Worm (Caenorhabditis elegans): ENCODE data around the gene ceh-58.
A peak's percentile ranks its signal among the peaks of the same experiment; 100 is the strongest.

Gene ceh-58

DNA sequence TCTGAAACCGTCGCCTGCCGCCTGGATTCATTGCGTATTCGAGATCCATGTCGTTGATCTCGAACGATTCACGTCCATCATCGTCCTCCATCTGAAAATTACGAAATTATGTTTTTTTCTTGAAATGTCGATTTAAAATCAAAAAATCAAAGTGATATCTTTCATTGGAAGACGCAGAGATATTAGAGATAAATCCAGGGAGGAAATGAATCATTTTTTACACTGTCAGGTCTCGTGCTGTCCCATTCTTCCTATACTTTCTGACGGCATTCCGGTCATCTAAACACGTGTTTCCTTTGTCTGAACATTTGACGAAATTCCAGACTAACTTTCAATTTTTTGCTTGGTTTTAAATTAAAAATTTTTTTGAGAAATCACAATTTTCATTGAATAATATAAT lies 19.5 kb downstream of the ceh-58 start, which contains the start of gene stip-1:
Gene stip-1 (minus strand): TSS at position 98 of the 400 bp plus-strand sequence.
- TF ChIP-seq gmeb-1 (tag; optimal IDR thresholded peaks at IDR 0.05) = no peak
- peak; percentile 24 for TF ChIP-seq mab-5 (tag; optimal IDR thresholded peaks at IDR 0.05)
- no peak for TF ChIP-seq lin-13 (GFP tag; optimal IDR thresholded peaks at IDR 0.05)

DNA sequence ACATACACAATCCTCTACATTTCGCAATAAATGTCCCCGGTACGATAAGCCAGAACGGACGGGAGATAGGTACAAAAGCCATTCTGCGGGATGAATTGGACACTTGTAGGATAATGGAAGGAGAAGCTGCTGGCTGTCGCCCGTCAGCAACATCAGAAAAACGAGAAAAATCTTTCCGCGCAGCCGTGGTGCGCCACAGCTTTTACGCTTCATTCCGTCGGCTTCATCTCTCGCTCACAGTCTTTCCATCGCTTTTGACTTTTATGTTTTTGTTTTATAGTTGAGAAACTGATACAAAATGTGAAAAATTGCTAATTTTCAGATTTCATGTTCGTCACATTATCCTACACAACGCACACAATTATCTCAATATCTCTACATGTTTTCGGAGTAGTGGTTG lies 23.3 kb downstream of the ceh-58 start, which contains the start of gene C07E3.10:
Gene C07E3.10 (plus strand): TSS at position 301 of the 400 bp plus-strand sequence.
- TF ChIP-seq crh-2 (tag; optimal IDR thresholded peaks at IDR 0.05) (no peak), F13H6.1 (tag; optimal IDR thresholded peaks at IDR 0.05) (no peak)

DNA sequence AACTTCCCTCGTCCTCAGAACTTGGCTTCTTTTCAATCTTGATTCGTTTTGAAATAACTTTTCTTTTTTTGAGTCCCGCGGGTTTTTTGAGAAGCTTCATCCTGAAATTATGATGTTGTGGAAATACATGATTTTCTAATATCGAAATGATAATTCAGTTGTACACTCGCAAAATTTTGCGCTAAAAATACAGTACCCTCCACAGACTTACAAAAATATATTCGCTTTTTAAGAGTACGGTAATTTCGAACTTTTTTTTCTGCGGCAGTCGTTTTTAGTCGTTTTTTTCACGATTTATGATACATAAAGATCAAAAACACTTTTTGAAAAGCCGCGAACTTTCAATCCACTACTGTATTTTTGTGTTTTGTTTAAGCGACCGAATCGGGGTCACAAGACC lies 24.4 kb downstream of the ceh-58 start, which contains the start of gene pro-2:
Gene pro-2 (minus strand): TSS at position 101 of the 400 bp plus-strand sequence.
- TF ChIP-seq aly-2 (tag; optimal IDR thresholded peaks at IDR 0.05) (no peak), alr-1 (tag; optimal IDR thresholded peaks at IDR 0.05) (no peak), ama-1 (optimal IDR thresholded peaks at IDR 0.05) (no peak), elt-1 (tag; optimal IDR thresholded peaks at IDR 0.05) (no peak), lsy-2 (tag; optimal IDR thresholded peaks at IDR 0.05) (no peak)

DNA sequence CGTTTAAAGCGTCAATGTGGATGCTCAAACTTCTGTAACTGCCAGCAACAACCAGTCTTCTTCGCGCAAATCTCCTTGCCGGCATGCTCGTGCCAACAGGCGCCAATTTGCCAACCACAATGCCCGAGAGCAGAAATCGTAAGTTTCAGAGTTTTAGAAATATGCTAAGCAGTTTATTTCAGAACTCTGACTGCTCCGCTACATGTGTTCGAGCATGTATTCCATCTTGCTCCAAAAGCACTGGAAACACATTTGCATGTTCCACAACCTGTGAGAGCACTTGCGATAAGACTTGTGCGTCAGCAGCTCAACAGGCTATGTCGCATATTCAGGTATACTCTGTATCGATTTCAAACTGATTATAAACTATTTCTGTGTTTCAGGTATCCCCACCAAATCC lies 39.6 kb downstream of the ceh-58 start:
- TF ChIP-seq egl-27 (tag; optimal IDR thresholded peaks at IDR 0.05) (no peak), nhr-6 (tag; optimal IDR thresholded peaks at IDR 0.05) (no peak), elt-1 (tag; optimal IDR thresholded peaks at IDR 0.05) (no peak), lin-11 (tag; optimal IDR thresholded peaks at IDR 0.05) (no peak), nhr-21 (tag; optimal IDR thresholded peaks at IDR 0.05) (no peak), lin-39 (tag; optimal IDR thresholded peaks at IDR 0.05) (no peak), aly-2 (tag; optimal IDR thresholded peaks at IDR 0.05) (no peak), fos-1 (tag; optimal IDR thresholded peaks at IDR 0.05) (no peak), ztf-1 (GFP tag; conservative IDR thresholded peaks at IDR 0.05) (no peak), nhr-12 (tag; optimal IDR thresholded peaks at IDR 0.05) (no peak), ztf-4 (tag; optimal IDR thresholded peaks at IDR 0.05) (no peak), mdl-1 (tag; optimal IDR thresholded peaks at IDR 0.05) (no peak), snpc-4 (tag; optimal IDR thresholded peaks at IDR 0.05) (no peak), sma-3 (GFP tag; optimal IDR thresholded peaks at IDR 0.05) (no peak), F13H6.1 (tag; optimal IDR thresholded peaks at IDR 0.05) (no peak), sem-4 (tag; optimal IDR thresholded peaks at IDR 0.05) (no peak), lsy-2 (tag; optimal IDR thresholded peaks at IDR 0.05) (no peak), ama-1 (optimal IDR thresholded peaks at IDR 0.05) (no peak), mab-5 (tag; optimal IDR thresholded peaks at IDR 0.05) (no peak), ztf-11 (tag; optimal IDR thresholded peaks at IDR 0.05) (no peak)

DNA sequence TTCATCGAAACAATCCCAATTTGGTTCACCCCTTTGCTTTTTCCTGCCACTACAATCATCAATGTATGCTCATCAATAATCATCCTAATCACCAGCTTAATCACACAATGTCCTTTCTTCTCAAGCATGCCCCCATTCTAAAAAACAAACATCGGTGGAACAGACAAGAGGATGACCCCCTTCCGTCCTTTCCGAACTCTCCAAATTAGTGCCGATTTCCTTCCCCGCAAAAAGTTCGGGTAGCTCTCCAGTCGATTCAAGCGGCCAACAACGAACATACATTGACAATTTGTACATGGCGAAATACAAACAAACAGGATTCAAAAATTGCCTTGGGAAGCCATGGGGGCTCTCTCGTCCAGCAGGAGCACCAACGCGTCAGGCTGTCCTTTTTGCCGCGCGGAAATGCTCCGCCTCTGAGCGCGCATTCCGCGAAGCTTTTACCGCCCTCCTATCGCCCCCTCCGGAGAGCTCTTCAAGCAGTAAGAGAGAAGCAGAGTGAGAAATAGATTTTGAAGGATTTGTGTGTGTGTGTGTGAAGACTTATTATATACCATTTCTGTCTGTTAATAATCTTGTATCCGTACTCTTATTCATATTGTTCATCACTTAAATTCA lies 43.7 kb downstream of the ceh-58 start, which contains the start of gene appg-1:
Gene appg-1 (plus strand): TSS at position 427 of the 618 bp plus-strand sequence.
- TF ChIP-seq nhr-10 (tag; optimal IDR thresholded peaks at IDR 0.05) (no peak), aly-2 (tag; optimal IDR thresholded peaks at IDR 0.05) (no peak), fos-1 (tag; optimal IDR thresholded peaks at IDR 0.05) (no peak), peb-1 (tag; optimal IDR thresholded peaks at IDR 0.05) (no peak), mdl-1 (tag; optimal IDR thresholded peaks at IDR 0.05) (no peak)

DNA sequence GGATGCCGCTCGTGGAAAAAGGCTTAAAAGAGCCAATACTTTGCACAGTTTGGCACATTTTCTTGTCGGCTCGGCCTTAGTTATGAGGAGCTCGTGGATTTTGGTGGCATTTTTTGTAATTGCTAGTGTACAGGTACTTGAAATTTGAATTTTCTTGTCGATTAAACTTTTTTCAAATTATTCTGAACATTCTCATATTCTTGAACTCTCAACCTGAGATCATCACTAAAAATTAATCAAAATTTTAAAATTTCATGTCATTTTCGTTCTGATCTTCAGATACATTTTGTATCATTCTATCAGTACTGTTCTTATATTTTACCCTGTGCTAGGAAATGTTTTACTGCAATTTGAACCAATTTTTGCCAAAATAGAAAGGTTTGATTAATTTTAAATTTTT lies 48.0 kb downstream of the ceh-58 start, which contains the start of gene idpp-4:
Gene idpp-4 (plus strand): TSS at position 51 of the 400 bp plus-strand sequence.
- no peak for TF ChIP-seq crh-2 (tag; optimal IDR thresholded peaks at IDR 0.05)
- no peak for TF ChIP-seq nhr-6 (tag; optimal IDR thresholded peaks at IDR 0.05)
- no peak for TF ChIP-seq lin-11 (tag; optimal IDR thresholded peaks at IDR 0.05)
- TF ChIP-seq nhr-23 (tag; optimal IDR thresholded peaks at IDR 0.05) = no peak
- TF ChIP-seq nhr-129 (tag; optimal IDR thresholded peaks at IDR 0.05) = no peak
- TF ChIP-seq lin-13 (GFP tag; optimal IDR thresholded peaks at IDR 0.05) = no peak
- no peak for TF ChIP-seq elt-3 (tag; optimal IDR thresholded peaks at IDR 0.05)
- no peak for TF ChIP-seq nhr-12 (tag; optimal IDR thresholded peaks at IDR 0.05)
- no peak for TF ChIP-seq ZK546.5 (tag; optimal IDR thresholded peaks at IDR 0.05)
- no peak for TF ChIP-seq fos-1 (tag; optimal IDR thresholded peaks at IDR 0.05)
- no peak for TF ChIP-seq lin-39 (tag; optimal IDR thresholded peaks at IDR 0.05)
- no peak for TF ChIP-seq nhr-237 (tag; optimal IDR thresholded peaks at IDR 0.05)
- no peak for TF ChIP-seq F13H6.1 (tag; optimal IDR thresholded peaks at IDR 0.05)
- no peak for TF ChIP-seq mbf-1 (tag; optimal IDR thresholded peaks at IDR 0.05)
- no peak for TF ChIP-seq peb-1 (tag; optimal IDR thresholded peaks at IDR 0.05)
- TF ChIP-seq ceh-82 (tag; optimal IDR thresholded peaks at IDR 0.05) = no peak
- TF ChIP-seq alr-1 (tag; optimal IDR thresholded peaks at IDR 0.05) = no peak
- TF ChIP-seq nhr-11 (tag; optimal IDR thresholded peaks at IDR 0.05) = no peak
- TF ChIP-seq mdl-1 (tag; optimal IDR thresholded peaks at IDR 0.05) = no peak
- TF ChIP-seq unc-55 (GFP tag; optimal IDR thresholded peaks at IDR 0.05) = no peak
